Fruit fly (Drosophila melanogaster): ENCODE measurements around the gene puf.

dm6 chr3R:24604165-24604564 is 45.7 kb downstream of the puf start:
- TF ChIP-seq usp (GFP tag; optimal IDR thresholded peaks at IDR 0.05) (no peak), sage (GFP tag; optimal IDR thresholded peaks at IDR 0.05) (no peak), tai (GFP tag; optimal IDR thresholded peaks at IDR 0.05) (no peak), Mio (GFP tag; optimal IDR thresholded peaks at IDR 0.05) (no peak), sv (GFP tag; optimal IDR thresholded peaks at IDR 0.05) (no peak), pan (optimal IDR thresholded peaks at IDR 0.05) (no peak), Abd-B (GFP tag; optimal IDR thresholded peaks at IDR 0.05) (no peak), woc (GFP tag; optimal IDR thresholded peaks at IDR 0.05) (no peak), CG32264 (GFP tag; optimal IDR thresholded peaks at IDR 0.05) (no peak)

All from whole organism, wandering third instar larva.